Fruit fly (Drosophila melanogaster): ENCODE results near the gene CG10646.
A peak's percentile ranks its signal among the peaks of the same experiment; 100 is the strongest.

CG10646 gene

DNA sequence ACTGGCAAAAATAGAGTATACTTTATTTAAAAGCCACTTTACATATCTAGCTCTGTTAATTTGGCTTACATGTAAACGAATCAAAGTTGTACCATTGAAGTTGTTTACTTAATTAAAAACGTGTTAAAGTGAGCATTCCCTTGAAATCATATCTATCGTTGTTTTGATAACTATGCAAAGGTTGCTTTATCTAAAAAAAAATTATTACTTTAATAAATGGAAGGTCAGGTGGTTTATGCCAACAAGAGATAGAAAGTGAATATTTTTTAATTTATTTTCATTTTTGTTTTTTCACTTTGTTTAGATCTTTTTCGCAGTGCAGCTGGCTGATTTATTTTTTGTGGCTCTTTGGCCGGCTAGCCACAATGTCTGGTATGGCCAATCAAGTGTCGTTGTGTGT, 20.8 kb downstream of the CG10646 start (continued):
- peak; percentile 19 for TF ChIP-seq Sry-δ (GFP tag; optimal IDR thresholded peaks at IDR 0.05)
- TF ChIP-seq CG6254 (GFP tag; optimal IDR thresholded peaks at IDR 0.05), result peak; percentile 68
- TF ChIP-seq pan (optimal IDR thresholded peaks at IDR 0.05), result no peak
- peak in 1 of 2 experiments; percentile 56 for TF ChIP-seq pan (GFP tag; optimal IDR thresholded peaks at IDR 0.05 in 1 of 2, IDR thresholded peaks at IDR 0.05 in 1 of 2)
- peak; percentile 80 for TF ChIP-seq CG10979 (tag; optimal IDR thresholded peaks at IDR 0.05)
- TF ChIP-seq HHEX (GFP tag; optimal IDR thresholded peaks at IDR 0.05), result peak; percentile 72
- no peak for TF ChIP-seq hbn (GFP tag; IDR thresholded peaks at IDR 0.05; ENCODE audit: partially characterized antibody)
- no peak for TF ChIP-seq ham (GFP tag; IDR thresholded peaks at IDR 0.05)
- TF ChIP-seq CG9817 (tag; optimal IDR thresholded peaks at IDR 0.05), result peak; percentile 43
- no peak for TF ChIP-seq CG10431 (GFP tag; optimal IDR thresholded peaks at IDR 0.05)
- TF ChIP-seq Gsc (GFP tag; IDR thresholded peaks at IDR 0.05), result no peak
- TF ChIP-seq CG12104 (GFP tag; optimal IDR thresholded peaks at IDR 0.05), result peak; percentile 75
- peak; percentile 59 for TF ChIP-seq gsb-n (tag; optimal IDR thresholded peaks at IDR 0.05)
- peak; percentile 55 to 71 for TF ChIP-seq bsh (GFP tag; optimal IDR thresholded peaks at IDR 0.05)
- no peak for TF ChIP-seq gfzf (GFP tag; optimal IDR thresholded peaks at IDR 0.05)
- peak; percentile 62; the same call in 1 of the 3 replicates for TF ChIP-seq H15 (GFP tag; IDR thresholded peaks at IDR 0.05)
- TF ChIP-seq jing (GFP tag; optimal IDR thresholded peaks at IDR 0.05), result peak; percentile 42
- TF ChIP-seq ftz-f1 (GFP tag; optimal IDR thresholded peaks at IDR 0.05), result no peak
- peak; percentile 7 for TF ChIP-seq YL-1 (GFP tag; optimal IDR thresholded peaks at IDR 0.05)
- no peak for TF ChIP-seq Myb (GFP tag; optimal IDR thresholded peaks at IDR 0.05)
- TF ChIP-seq CG2889 (GFP tag; IDR thresholded peaks at IDR 0.05), result no peak
- no peak for TF ChIP-seq hth (optimal IDR thresholded peaks at IDR 0.05)
- no peak for TF ChIP-seq CG10959 (GFP tag; IDR thresholded peaks at IDR 0.05)
- no peak for TF ChIP-seq Kr (GFP tag; optimal IDR thresholded peaks at IDR 0.05)
- TF ChIP-seq CG12219 (GFP tag; optimal IDR thresholded peaks at IDR 0.05), result peak; percentile 52
- TF ChIP-seq pnt (GFP tag; optimal IDR thresholded peaks at IDR 0.05), result peak; percentile 32
- peak; percentile 89 for TF ChIP-seq CoRest (tag; optimal IDR thresholded peaks at IDR 0.05)
- TF ChIP-seq hkb (optimal IDR thresholded peaks at IDR 0.05), result no peak
- TF ChIP-seq hkb (GFP tag; IDR thresholded peaks at IDR 0.05), result peak; percentile 72
- TF ChIP-seq tap (tag; optimal IDR thresholded peaks at IDR 0.05), result peak; percentile 16
- no peak for TF ChIP-seq CG7928 (GFP tag; optimal IDR thresholded peaks at IDR 0.05)
- peak; percentile 56 for TF ChIP-seq CG4854 (GFP tag; optimal IDR thresholded peaks at IDR 0.05)
- TF ChIP-seq TFAM (GFP tag; optimal IDR thresholded peaks at IDR 0.05), result no peak
- TF ChIP-seq jigr1 (GFP tag; IDR thresholded peaks at IDR 0.05), result 0 out of 3 replicates have a peak, but pooled peaks have one; percentile 15
- TF ChIP-seq Hr39 (optimal IDR thresholded peaks at IDR 0.05), result no peak
- TF ChIP-seq eve (GFP tag; optimal IDR thresholded peaks at IDR 0.05), result peak in 1 of 2 experiments; percentile 93
- peak; percentile 49 for TF ChIP-seq Rx (GFP tag; IDR thresholded peaks at IDR 0.05)
- peak; percentile 89 for TF ChIP-seq Drgx (GFP tag; IDR thresholded peaks at IDR 0.05)
- TF ChIP-seq ATbp (GFP tag; optimal IDR thresholded peaks at IDR 0.05), result peak; percentile 67
- TF ChIP-seq CG30403 (GFP tag; optimal IDR thresholded peaks at IDR 0.05), result peak; percentile 82
- TF ChIP-seq CG3065 (GFP tag; optimal IDR thresholded peaks at IDR 0.05), result peak; percentile 24
- TF ChIP-seq twi (tag; optimal IDR thresholded peaks at IDR 0.05), result peak; percentile 25
- TF ChIP-seq slou (GFP tag; optimal IDR thresholded peaks at IDR 0.05), result no peak
- TF ChIP-seq ci (GFP tag; IDR thresholded peaks at IDR 0.05), result peak; percentile 51; the same call in 1 of the 3 replicates
- TF ChIP-seq Dip3 (GFP tag; optimal IDR thresholded peaks at IDR 0.05), result peak; percentile 14
- TF ChIP-seq CG18262 (tag; optimal IDR thresholded peaks at IDR 0.05), result peak; percentile 88
- no peak for TF ChIP-seq cas (GFP tag; IDR thresholded peaks at IDR 0.05)
- TF ChIP-seq zfh2 (GFP tag; optimal IDR thresholded peaks at IDR 0.05), result no peak
- no peak; the same call in 2 of the 3 replicates for TF ChIP-seq CG11560 (tag; IDR thresholded peaks at IDR 0.05)
- no peak for TF ChIP-seq br (optimal IDR thresholded peaks at IDR 0.05)
- TF ChIP-seq CG15696 (tag; optimal IDR thresholded peaks at IDR 0.05), result peak; percentile 27
- peak; percentile 23 for TF ChIP-seq CG13624 (GFP tag; optimal IDR thresholded peaks at IDR 0.05)
- TF ChIP-seq CHES-1-like (GFP tag; optimal IDR thresholded peaks at IDR 0.05), result no peak
